Worm (Caenorhabditis elegans): ENCODE results near the gene ZK1055.4.

DNA sequence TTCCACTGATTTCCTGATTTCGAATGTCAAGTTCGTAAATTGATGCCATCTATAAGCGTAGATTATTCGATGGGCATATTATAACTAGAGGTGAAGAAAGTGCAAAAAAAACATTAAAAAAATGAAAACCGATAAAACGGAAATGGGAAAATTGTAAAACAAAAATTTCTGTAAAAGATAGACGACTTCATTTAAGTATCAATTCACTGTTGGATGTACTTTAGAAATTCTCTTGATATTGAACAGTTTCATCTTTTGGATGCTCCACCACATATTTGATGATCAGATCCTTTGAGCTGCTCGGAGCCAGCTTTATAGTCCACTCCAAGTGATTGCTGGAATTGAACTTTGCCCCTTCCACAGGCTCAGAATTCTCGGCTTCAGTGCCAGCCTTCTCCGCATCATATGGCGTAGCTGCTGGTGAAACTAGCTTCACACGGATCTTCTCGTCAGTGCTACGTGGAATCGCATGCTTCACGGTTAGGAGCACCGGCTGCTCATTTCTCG, 20.7 kb downstream of the ZK1055.4 start, which contains the start of gene ZK1055.6:
- no peak for TF ChIP-seq hmbx-1 (tag; optimal IDR thresholded peaks at IDR 0.05)
- TF ChIP-seq tra-4 (tag; optimal IDR thresholded peaks at IDR 0.05) = no peak
- no peak for TF ChIP-seq flt-1 (GFP tag; IDR thresholded peaks at IDR 0.05)
- no peak for TF ChIP-seq scrt-1 (GFP tag; IDR thresholded peaks at IDR 0.05)
- no peak for TF ChIP-seq B0310.2 (tag; optimal IDR thresholded peaks at IDR 0.05)
- TF ChIP-seq sea-1 (GFP tag; conservative IDR thresholded peaks at IDR 0.05) = no peak
- no peak for TF ChIP-seq ceh-36 (tag; optimal IDR thresholded peaks at IDR 0.05)
